Fruit fly (Drosophila melanogaster) whole organism, embryonic: ENCODE data around the gene CG18810.
A peak's percentile ranks its signal among the peaks of the same experiment; 100 is the strongest.

Source experiments
- Adf1 ChIP-seq: fragments of 200-800 bp; sonication (Bioruptor generic); IDR thresholded peaks from 2 replicates; pipeline ENCODE4 v1.3.6; 2022; ENCODE audit warnings: missing biosample characterization, missing genetic modification characterization
- Atf6 ChIP-seq: fragments of 200-800 bp; sonication (Bioruptor generic); IDR thresholded peaks from 2 replicates; pipeline ENCODE4 v1.3.6; 2022; ENCODE audit warnings: missing biosample characterization, missing genetic modification characterization
- Awh ChIP-seq: fragments of 200-800 bp; sonication (Bioruptor generic); IDR thresholded peaks from 2 replicates; pipeline ENCODE4, ENCODE4 v1.3.6; 2022; ENCODE audit warnings: missing biosample characterization, missing genetic modification characterization
- Bteb2 ChIP-seq: fragments of 200-800 bp; sonication (Bioruptor generic); optimal IDR thresholded peaks from 2 replicates; lab custom pipeline; 2016; ENCODE audit warnings: missing biosample characterization, missing genetic modification characterization
- CG10274 ChIP-seq: fragments of 200-800 bp; sonication (Bioruptor generic); optimal IDR thresholded peaks from 3 replicates; lab custom pipeline; 2017; ENCODE audit warnings: missing biosample characterization, mild to moderate bottlenecking, missing genetic modification characterization
- CG11504 ChIP-seq: fragments of 200-800 bp; sonication (Bioruptor generic); optimal IDR thresholded peaks from 3 replicates; lab custom pipeline; 2019; ENCODE audit warnings: missing biosample characterization, mild to moderate bottlenecking, missing genetic modification characterization, moderate library complexity
- CG13624 ChIP-seq: fragments of 200-800 bp; sonication (Bioruptor generic); optimal IDR thresholded peaks from 2 replicates; lab custom pipeline; 2016; ENCODE audit warnings: missing biosample characterization, missing genetic modification characterization
- CG14014 ChIP-seq: fragments of 200-800 bp; sonication (Bioruptor generic); IDR thresholded peaks from 2 replicates; pipeline ENCODE4 v1.3.6; 2022; ENCODE audit warnings: missing biosample characterization, missing genetic modification characterization
- CG14050 ChIP-seq: fragments of 200-800 bp; sonication (Bioruptor generic); IDR thresholded peaks from 3 replicates; pipeline ENCODE4 v1.3.6; 2022; ENCODE audit warnings: missing biosample characterization, missing genetic modification characterization
- CG17328 ChIP-seq: fragments of 200-800 bp; sonication (Bioruptor generic); IDR thresholded peaks from 2 replicates; pipeline ENCODE4 v1.3.6; 2022; ENCODE audit warnings: missing biosample characterization, missing genetic modification characterization
- CG2120 ChIP-seq: fragments of 200-800 bp; sonication (Bioruptor generic); optimal IDR thresholded peaks from 3 replicates; lab custom pipeline; 2016; ENCODE audit warnings: missing biosample characterization, missing genetic modification characterization
- CG2129 ChIP-seq: fragments of 200-800 bp; sonication (Bioruptor generic); IDR thresholded peaks from 2 replicates; pipeline ENCODE4 v1.3.6; 2022; ENCODE audit warnings: missing biosample characterization, missing genetic modification characterization; ENCODE audit not compliant: partially characterized antibody
- CG31224 ChIP-seq: fragments of 200-800 bp; sonication (Bioruptor generic); IDR thresholded peaks from 2 replicates; pipeline ENCODE4 v1.3.6; 2022; ENCODE audit warnings: missing biosample characterization, missing genetic modification characterization
- CG32767 ChIP-seq: fragments of 200-800 bp; sonication (Bioruptor generic); IDR thresholded peaks from 2 replicates; pipeline ENCODE4 v1.3.6; 2022; ENCODE audit warnings: missing biosample characterization, missing genetic modification characterization
- CG4730 ChIP-seq: fragments of 200-800 bp; sonication (Bioruptor generic); IDR thresholded peaks from 2 replicates; pipeline ENCODE4 v1.3.6; 2022; ENCODE audit warnings: missing biosample characterization, missing genetic modification characterization
- CG4820 ChIP-seq: fragments of 200-800 bp; sonication (Bioruptor generic); optimal IDR thresholded peaks from 3 replicates; lab custom pipeline; 2016; ENCODE audit warnings: missing biosample characterization, missing genetic modification characterization
- CG6689 ChIP-seq: fragments of 200-800 bp; sonication (Bioruptor generic); IDR thresholded peaks from 2 replicates; pipeline ENCODE4 v1.3.6; 2022; ENCODE audit warnings: missing biosample characterization, missing genetic modification characterization
- CG8765 ChIP-seq: fragments of 200-800 bp; sonication (Bioruptor generic); IDR thresholded peaks from 2 replicates; pipeline ENCODE4 v1.3.6; 2022; ENCODE audit warnings: missing biosample characterization, missing genetic modification characterization
- CG9609 ChIP-seq: fragments of 200-800 bp; sonication (Bioruptor generic); optimal IDR thresholded peaks from 3 replicates; lab custom pipeline; 2016; ENCODE audit warnings: missing biosample characterization, missing genetic modification characterization
- Doc2 ChIP-seq: fragments of 200-800 bp; sonication (Bioruptor generic); IDR thresholded peaks from 2 replicates; pipeline ENCODE4 v1.3.6; 2022; ENCODE audit warnings: missing biosample characterization, missing genetic modification characterization
- Fer1 ChIP-seq: fragments of 200-800 bp; sonication (Bioruptor generic); optimal IDR thresholded peaks from 2 replicates; lab custom pipeline; 2017; ENCODE audit warnings: missing biosample characterization, mild to moderate bottlenecking, missing genetic modification characterization
- Mrtf ChIP-seq: fragments of 200-800 bp; sonication (Bioruptor generic); IDR thresholded peaks from 3 replicates; pipeline ENCODE4 v1.3.6; 2022; ENCODE audit warnings: missing biosample characterization, missing genetic modification characterization
- Neu2 ChIP-seq: fragments of 200-800 bp; sonication (Bioruptor generic); optimal IDR thresholded peaks from 3 replicates; lab custom pipeline; 2016; ENCODE audit warnings: missing biosample characterization, missing genetic modification characterization, borderline replicate concordance
- Nf-YB ChIP-seq: fragments of 200-800 bp; sonication (Bioruptor generic); optimal IDR thresholded peaks from 3 replicates; lab custom pipeline; 2019; ENCODE audit warnings: missing biosample characterization, mild to moderate bottlenecking, missing genetic modification characterization, moderate library complexity
- Tbp ChIP-seq: fragments of >200 bp; optimal IDR thresholded peaks from 2 replicates; lab custom pipeline; 2018; ENCODE audit warnings: missing biosample characterization, missing genetic modification characterization
- YL-1 ChIP-seq: fragments of 200-800 bp; sonication (Bioruptor generic); optimal IDR thresholded peaks from 3 replicates; lab custom pipeline; 2017; ENCODE audit warnings: missing biosample characterization, mild to moderate bottlenecking, missing genetic modification characterization
- az2 ChIP-seq: fragments of 200-800 bp; sonication (Bioruptor generic); optimal IDR thresholded peaks from 3 replicates; lab custom pipeline; 2016; ENCODE audit warnings: missing biosample characterization, missing genetic modification characterization
- bowl ChIP-seq: fragments of 200-800 bp; sonication (Bioruptor generic); IDR thresholded peaks from 2 replicates; pipeline ENCODE4 v1.3.6; 2022; ENCODE audit warnings: missing biosample characterization, missing genetic modification characterization
- cwo ChIP-seq: fragments of 200-800 bp; sonication (Bioruptor generic); optimal IDR thresholded peaks from 3 replicates; lab custom pipeline; 2017; ENCODE audit warnings: missing biosample characterization, missing genetic modification characterization, mild to moderate bottlenecking, moderate library complexity, missing genetic modification reagents
- dan ChIP-seq: fragments of 200-800 bp; sonication (Bioruptor generic); IDR thresholded peaks from 2 replicates; pipeline ENCODE4 v1.3.6; 2022; ENCODE audit warnings: missing biosample characterization, missing genetic modification characterization
- dmrt99B ChIP-seq: fragments of 200-800 bp; sonication (Bioruptor generic); optimal IDR thresholded peaks from 2 replicates; lab custom pipeline; 2018; ENCODE audit warnings: missing biosample characterization, mild to moderate bottlenecking, missing genetic modification characterization, moderate library complexity
- ems ChIP-seq: fragments of 200-800 bp; sonication (Bioruptor generic); optimal IDR thresholded peaks from 3 replicates; lab custom pipeline; 2016; ENCODE audit warnings: missing biosample characterization, missing genetic modification characterization
- fd64A ChIP-seq: fragments of 200-800 bp; sonication (Bioruptor generic); optimal IDR thresholded peaks from 3 replicates; lab custom pipeline; 2018; ENCODE audit warnings: missing biosample characterization, mild to moderate bottlenecking, missing genetic modification characterization
- gce ChIP-seq: fragments of 200-800 bp; sonication (Bioruptor generic); IDR thresholded peaks from 3 replicates; pipeline ENCODE4 v1.3.6; 2022; ENCODE audit warnings: missing biosample characterization, missing genetic modification characterization
- gfzf ChIP-seq: fragments of 200-800 bp; sonication (Bioruptor generic); optimal IDR thresholded peaks from 2 replicates; lab custom pipeline; 2016; ENCODE audit warnings: missing biosample characterization, mild to moderate bottlenecking, missing genetic modification characterization, moderate library complexity
- gro ChIP-seq: fragments of 200-800 bp; sonication (Bioruptor generic); optimal IDR thresholded peaks from 2 replicates; lab custom pipeline; 2016; ENCODE audit warnings: missing biosample characterization, missing genetic modification characterization
- gsb-n ChIP-seq: fragments of 200-800 bp; sonication (Bioruptor generic); optimal IDR thresholded peaks from 3 replicates; lab custom pipeline; 2018; ENCODE audit warnings: missing biosample characterization, mild to moderate bottlenecking, missing genetic modification characterization
- gt ChIP-seq: fragments of 200-800 bp; sonication (Bioruptor generic); IDR thresholded peaks from 2 replicates; pipeline ENCODE4 v1.3.6; 2022; ENCODE audit warnings: missing biosample characterization, missing genetic modification characterization
- ind ChIP-seq: fragments of 200-800 bp; sonication (Bioruptor generic); optimal IDR thresholded peaks from 3 replicates; lab custom pipeline; 2016; ENCODE audit warnings: missing biosample characterization, missing genetic modification characterization
- insv ChIP-seq, 2 experiments: fragments of 200-800 bp; sonication (Bioruptor generic); optimal IDR thresholded peaks; 3 replicates each; lab custom pipeline; 2016 to 2018; ENCODE audit warnings: missing biosample characterization in 2 of 2, missing genetic modification characterization in 2 of 2
- inv ChIP-seq: fragments of 200-800 bp; sonication (Bioruptor generic); IDR thresholded peaks from 2 replicates; pipeline ENCODE4 v1.3.6; 2022; ENCODE audit warnings: missing biosample characterization, missing genetic modification characterization; ENCODE audit not compliant: partially characterized antibody
- lab ChIP-seq: fragments of 200-800 bp; sonication (Bioruptor generic); optimal IDR thresholded peaks from 3 replicates; lab custom pipeline; 2017; ENCODE audit warnings: missing biosample characterization, missing genetic modification characterization, mild to moderate bottlenecking, moderate library complexity, missing genetic modification reagents
- lbe ChIP-seq: fragments of 200-800 bp; sonication (Bioruptor generic); optimal IDR thresholded peaks from 2 replicates; lab custom pipeline; 2016; ENCODE audit warnings: missing biosample characterization, mild to moderate bottlenecking, missing genetic modification characterization
- nom ChIP-seq: fragments of 200-800 bp; sonication (Bioruptor generic); optimal IDR thresholded peaks from 2 replicates; lab custom pipeline; 2017; ENCODE audit warnings: missing biosample characterization, missing genetic modification characterization, mild to moderate bottlenecking, moderate library complexity, missing genetic modification reagents
- pita ChIP-seq: fragments of 200-800 bp; sonication (Bioruptor generic); optimal IDR thresholded peaks from 2 replicates; lab custom pipeline; 2017; ENCODE audit warnings: missing biosample characterization, mild to moderate bottlenecking, missing genetic modification characterization
- psq ChIP-seq: fragments of 200-800 bp; sonication (Bioruptor generic); optimal IDR thresholded peaks from 2 replicates; lab custom pipeline; 2017; ENCODE audit warnings: missing biosample characterization, missing genetic modification characterization
- pzg ChIP-seq: fragments of 200-800 bp; sonication (Bioruptor generic); optimal IDR thresholded peaks from 3 replicates; lab custom pipeline; 2018; ENCODE audit warnings: missing biosample characterization, mild to moderate bottlenecking, missing genetic modification characterization, moderate library complexity
- run ChIP-seq: fragments of 200-800 bp; sonication (Bioruptor generic); optimal IDR thresholded peaks from 3 replicates; lab custom pipeline; 2018; ENCODE audit warnings: missing biosample characterization, mild to moderate bottlenecking, missing genetic modification characterization
- seq ChIP-seq: fragments of 200-800 bp; sonication (Bioruptor generic); IDR thresholded peaks from 2 replicates; pipeline ENCODE4 v1.3.6; 2022; ENCODE audit warnings: missing biosample characterization, missing genetic modification characterization
- sisA ChIP-seq: fragments of 200-800 bp; sonication (Bioruptor generic); IDR thresholded peaks from 2 replicates; pipeline ENCODE4 v1.3.6; 2022; ENCODE audit warnings: missing biosample characterization, missing genetic modification characterization
- tll ChIP-seq, 2 experiments: fragments of 200-800 bp in 1 of 2; fragments of >200 bp in 1 of 2; sonication (Bioruptor generic) in 1 of 2; optimal IDR thresholded peaks; 2 replicates each; lab custom pipeline; 2017 to 2019; ENCODE audit warnings: missing biosample characterization in 2 of 2, missing genetic modification characterization in 2 of 2, mild to moderate bottlenecking in 1 of 2, moderate library complexity in 1 of 2
- tx ChIP-seq: fragments of 200-800 bp; sonication (Bioruptor generic); optimal IDR thresholded peaks from 2 replicates; lab custom pipeline; 2016; ENCODE audit warnings: missing biosample characterization, missing genetic modification characterization

The CG18810 gene

DNA sequence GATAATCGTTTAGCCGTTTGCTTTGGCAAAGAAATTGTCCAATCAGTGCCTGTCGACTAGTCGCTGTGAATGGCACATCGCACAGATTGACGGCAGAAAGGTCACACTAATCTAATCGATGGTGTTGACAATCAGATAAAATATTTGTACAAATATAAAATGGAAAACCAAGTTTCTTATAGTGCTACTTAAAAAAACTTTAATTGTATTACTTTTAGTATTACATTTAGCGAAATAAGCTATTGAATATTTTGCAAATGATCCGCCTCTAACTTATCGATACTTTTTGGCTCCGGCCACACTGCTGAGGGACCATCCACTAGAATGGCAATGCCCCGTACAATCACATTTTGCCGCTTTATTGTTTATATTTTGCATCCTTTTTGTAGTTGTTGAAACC is 7.4 kb downstream of the CG18810 start, which contains the start of the genes brun and CG2614 (continued):
- TF ChIP-seq insv (GFP tag; optimal IDR thresholded peaks at IDR 0.05; lab: Kevin White, UChicago) (peak in 1 of 2 experiments; percentile 81), run (tag; lab: Kevin White, UChicago) (no peak), lab (GFP tag; lab: Kevin White, UChicago) (no peak), psq (GFP tag; lab: Kevin White, UChicago) (peak; percentile 11), CG14014 (peak; percentile 74), tll (GFP tag; optimal IDR thresholded peaks at IDR 0.05; lab: Kevin White, UChicago) (no peak), bowl (no peak), CG17328 (GFP tag; lab: Robert Waterston, UW) (peak; percentile 79), gfzf (GFP tag; lab: Kevin White, UChicago) (peak; percentile 70), CG6689 (GFP tag; lab: Robert Waterston, UW) (peak; percentile 80), seq (no peak), ind (peak; percentile 75), Nf-YB (GFP tag; lab: Kevin White, UChicago) (peak; percentile 69), CG4730 (GFP tag; lab: Robert Waterston, UW) (peak; percentile 71), Fer1 (no peak), Atf6 (GFP tag; lab: Robert Waterston, UW) (peak; percentile 74), CG2129 (peak; percentile 87), Awh (no peak), fd64A (no peak), Mrtf (GFP tag; lab: Robert Waterston, UW) (no peak), nom (GFP tag; lab: Kevin White, UChicago) (no peak), gsb-n (tag; lab: Kevin White, UChicago) (no peak), inv (GFP tag; lab: Robert Waterston, UW) (peak; percentile 85), CG31224 (GFP tag; lab: Robert Waterston, UW) (no peak), lbe (GFP tag; lab: Kevin White, UChicago) (no peak), gce (GFP tag; lab: Robert Waterston, UW) (no peak), ems (peak; percentile 46), pita (GFP tag; lab: Kevin White, UChicago) (no peak), CG2120 (GFP tag; lab: Kevin White, UChicago) (peak; percentile 89), CG11504 (tag; lab: Kevin White, UChicago) (no peak), CG14050 (GFP tag; lab: Robert Waterston, UW) (peak; percentile 61; the same call in 1 of the 3 replicates), sisA (GFP tag; lab: Robert Waterston, UW) (peak; percentile 87), dmrt99B (no peak), Neu2 (no peak), dan (GFP tag; lab: Robert Waterston, UW) (no peak), tx (peak; percentile 61), Adf1 (GFP tag; lab: Robert Waterston, UW) (0 out of 2 replicates have a peak, but pooled peaks have one; percentile 14), CG9609 (GFP tag; lab: Kevin White, UChicago) (peak; percentile 63), CG8765 (GFP tag; lab: Robert Waterston, UW) (no peak), Tbp (GFP tag; lab: Kevin White, UChicago) (no peak), YL-1 (GFP tag; lab: Kevin White, UChicago) (peak; percentile 85), CG4820 (GFP tag; lab: Kevin White, UChicago) (peak; percentile 62), gro (no peak), pzg (GFP tag; lab: Kevin White, UChicago) (peak; percentile 79), gt (GFP tag; lab: Robert Waterston, UW) (no peak), Bteb2 (GFP tag; lab: Kevin White, UChicago) (peak; percentile 73), CG13624 (GFP tag; lab: Kevin White, UChicago) (peak; percentile 69), Doc2 (GFP tag; lab: Robert Waterston, UW) (no peak), CG32767 (GFP tag; lab: Robert Waterston, UW) (peak; percentile 46; the same call in 1 of the 2 replicates), az2 (GFP tag; lab: Kevin White, UChicago) (peak; percentile 63), CG10274 (GFP tag; lab: Kevin White, UChicago) (no peak), cwo (GFP tag; lab: Kevin White, UChicago) (no peak)
